Fruit fly (Drosophila melanogaster): ENCODE data around the gene mRpS6.

- TF ChIP-seq pad (GFP tag; optimal IDR thresholded peaks at IDR 0.05) (no peak), Hr96 (GFP tag; optimal IDR thresholded peaks at IDR 0.05) (no peak), CG14711 (tag; optimal IDR thresholded peaks at IDR 0.05) (no peak), Crg-1 (GFP tag; optimal IDR thresholded peaks at IDR 0.05) (no peak), toe (GFP tag; optimal IDR thresholded peaks at IDR 0.05) (no peak), kay (GFP tag; ENCODE audit: borderline replicate concordance) (peak; percentile 89)
These were observed 47.6 kb downstream of the mRpS6 start for dm6 chr3L:4411951-4412350.
